Worm (Caenorhabditis elegans) whole organism, early embryonic: ENCODE results near the gene srdh-1.

Experiments
- B0310.2 ChIP-seq: sonication (generic microtip); optimal IDR thresholded peaks from 2 replicates; lab custom pipeline; 2016; ENCODE audit warnings: mild to moderate bottlenecking, missing genetic modification characterization, missing compliant biosample characterization
- F13C5.2 ChIP-seq: sonication (generic microtip); optimal IDR thresholded peaks from 2 replicates; lab custom pipeline; 2017; ENCODE audit warnings: mild to moderate bottlenecking, missing genetic modification characterization, inconsistent platforms, missing compliant biosample characterization
- aly-1 ChIP-seq: sonication (generic microtip); optimal IDR thresholded peaks from 2 replicates; lab custom pipeline; 2016; ENCODE audit warnings: missing genetic modification characterization, missing compliant biosample characterization
- ama-1 ChIP-seq: fragments of 150-350 bp; optimal IDR thresholded peaks from 2 replicates; lab custom pipeline; 2014
- ceh-13 ChIP-seq: fragments of 200-800 bp; sonication (Bioruptor generic); optimal IDR thresholded peaks from 2 replicates; lab custom pipeline; 2018; ENCODE audit warnings: mild to moderate bottlenecking, missing genetic modification characterization, missing compliant biosample characterization
- ceh-36 ChIP-seq: sonication (generic microtip); optimal IDR thresholded peaks from 2 replicates; lab custom pipeline; 2016; ENCODE audit warnings: missing genetic modification characterization, inconsistent platforms, missing compliant biosample characterization
- ets-7 ChIP-seq: sonication (generic microtip); optimal IDR thresholded peaks from 2 replicates; lab custom pipeline; 2016; ENCODE audit warnings: missing genotype, missing genetic modification characterization, missing compliant biosample characterization
- flt-1 ChIP-seq: fragments of 200-800 bp; sonication (Bioruptor generic); IDR thresholded peaks from 2 replicates; pipeline ENCODE4 v1.3.6; 2022; ENCODE audit warnings: missing genetic modification characterization, missing compliant biosample characterization
- hmbx-1 ChIP-seq: sonication (generic microtip); optimal IDR thresholded peaks from 2 replicates; lab custom pipeline; 2016; ENCODE audit warnings: mild to moderate bottlenecking, missing genetic modification characterization, missing compliant biosample characterization
- hmg-4 ChIP-seq: fragments of 200-800 bp; sonication (Bioruptor generic); optimal IDR thresholded peaks from 2 replicates; lab custom pipeline; 2018; ENCODE audit warnings: mild to moderate bottlenecking, missing genetic modification characterization, missing compliant biosample characterization
- hnd-1 ChIP-seq: sonication (generic microtip); optimal IDR thresholded peaks from 2 replicates; lab custom pipeline; 2016; ENCODE audit warnings: missing genetic modification characterization, missing compliant biosample characterization
- pes-1 ChIP-seq: fragments of 200-800 bp; sonication (Bioruptor generic); IDR thresholded peaks from 2 replicates; pipeline ENCODE4 v1.3.6; 2022; ENCODE audit warnings: missing genetic modification reagents, missing genetic modification characterization, missing compliant biosample characterization
- scrt-1 ChIP-seq: fragments of 200-800 bp; sonication (Bioruptor generic); IDR thresholded peaks from 2 replicates; pipeline ENCODE4 v1.3.6; 2022; ENCODE audit warnings: missing genetic modification characterization, missing compliant biosample characterization
- sea-1 ChIP-seq: fragments of 200-800 bp; sonication (Bioruptor generic); conservative IDR thresholded peaks from 2 replicates; pipeline ENCODE4 v1.3.6; 2022; ENCODE audit warnings: missing genetic modification characterization, missing compliant biosample characterization
- tbx-11 ChIP-seq: fragments of 200-800 bp; sonication (Bioruptor generic); IDR thresholded peaks from 2 replicates; pipeline ENCODE4 v1.3.6; 2022; ENCODE audit warnings: missing genetic modification characterization, missing compliant biosample characterization
- tbx-37 ChIP-seq: fragments of 200-800 bp; sonication (Bioruptor generic); conservative IDR thresholded peaks from 2 replicates; pipeline ENCODE4 v1.3.6; 2022; ENCODE audit warnings: missing genetic modification reagents, missing genetic modification characterization, missing compliant biosample characterization
- tra-4 ChIP-seq: sonication (generic microtip); optimal IDR thresholded peaks from 2 replicates; lab custom pipeline; 2017; ENCODE audit warnings: missing genetic modification characterization, missing compliant biosample characterization

srdh-1 gene

DNA sequence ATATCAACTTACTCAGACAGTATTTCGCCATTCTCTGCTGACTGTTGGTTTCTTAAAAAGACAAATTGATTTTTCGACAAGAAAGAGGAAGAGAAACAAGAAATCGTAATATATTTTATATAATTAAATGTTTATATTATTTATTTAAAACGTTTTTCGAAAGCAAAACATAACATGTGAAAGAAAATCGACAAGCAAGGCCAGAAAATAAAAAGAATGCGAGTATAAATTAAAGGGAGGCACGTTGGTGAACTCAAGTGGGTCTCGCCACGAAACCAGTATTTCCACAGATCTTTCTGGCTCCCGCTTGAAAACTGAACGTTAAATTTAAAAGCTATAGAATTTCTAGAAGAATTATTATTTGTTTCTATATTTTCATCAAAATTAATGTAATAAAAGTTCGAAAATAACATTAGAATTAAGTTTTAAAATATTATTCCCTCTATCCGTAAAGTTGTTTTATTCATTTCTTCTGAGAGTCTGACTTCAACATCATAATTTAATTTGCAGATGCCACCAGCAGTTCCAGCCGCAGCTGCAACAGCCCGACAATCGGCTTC is 18.8 kb downstream of the srdh-1 start, which contains the start of the genes nst-1 and cct-4:
TSS of gene nst-1 (minus strand) at position 51 of the 560 bp plus-strand sequence.
TSS of gene cct-4 (plus strand) at position 510 of the 560 bp plus-strand sequence.
- TF ChIP-seq tbx-11 (GFP tag; lab: Robert Waterston, UW), result no peak
- TF ChIP-seq scrt-1 (GFP tag; lab: Robert Waterston, UW), result no peak
- TF ChIP-seq pes-1 (GFP tag; lab: Robert Waterston, UW), result no peak

DNA sequence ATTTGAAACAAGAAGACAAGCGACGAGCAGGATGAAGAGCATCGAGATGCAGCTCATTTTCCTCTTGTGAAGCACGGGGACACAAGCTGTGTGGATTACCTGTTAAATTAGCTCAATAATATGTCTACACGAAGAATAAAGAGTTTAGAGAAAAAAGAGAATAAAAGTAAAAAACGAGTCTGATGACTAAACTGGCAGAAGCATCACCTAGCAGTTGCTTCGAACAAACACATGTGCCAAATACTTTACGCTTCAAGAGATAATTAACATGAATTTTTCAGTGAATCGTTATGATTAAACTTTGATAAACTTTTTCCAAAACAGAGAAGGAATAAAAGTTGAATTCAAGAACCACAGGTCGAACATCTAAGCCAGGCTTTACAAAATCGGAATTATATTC is 30.8 kb downstream of the srdh-1 start, which contains the start of gene nlp-55:
TSS of gene nlp-55 (minus strand) at position 101 of the 400 bp plus-strand sequence.
- no peak for TF ChIP-seq tra-4 (tag; lab: Kevin White, UChicago)
- TF ChIP-seq flt-1 (GFP tag; lab: Robert Waterston, UW), result no peak
- no peak for TF ChIP-seq F13C5.2 (tag; lab: Kevin White, UChicago)
- no peak for TF ChIP-seq tbx-37 (GFP tag; lab: Robert Waterston, UW)
- TF ChIP-seq hmbx-1 (tag; lab: Kevin White, UChicago), result no peak
- TF ChIP-seq ceh-36 (tag; lab: Kevin White, UChicago), result no peak
- TF ChIP-seq hmg-4 (GFP tag; lab: Kevin White, UChicago), result no peak

DNA sequence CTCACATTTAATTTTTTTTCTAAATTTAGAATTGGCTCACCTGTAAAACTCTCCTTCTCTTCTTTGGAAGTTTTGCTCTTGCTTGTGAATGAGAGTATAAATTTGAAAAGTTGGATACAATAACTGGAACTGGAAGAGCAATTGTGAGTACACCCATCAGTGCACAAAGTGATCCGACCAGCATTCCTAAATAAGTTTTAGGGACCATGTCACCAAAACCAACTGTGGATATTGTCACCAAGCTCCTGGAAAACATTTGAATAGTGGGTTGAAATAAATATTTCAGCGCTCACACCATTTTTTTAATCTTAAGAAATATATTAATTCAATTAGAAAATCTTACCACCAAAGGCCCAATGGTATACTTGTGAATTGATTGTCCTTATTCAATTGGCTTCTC is 43.9 kb downstream of the srdh-1 start:
- no peak for TF ChIP-seq tra-4 (tag; lab: Kevin White, UChicago)
- TF ChIP-seq flt-1 (GFP tag; lab: Robert Waterston, UW), result no peak
- TF ChIP-seq aly-1 (tag; lab: Kevin White, UChicago), result no peak
- TF ChIP-seq tbx-37 (GFP tag; lab: Robert Waterston, UW), result no peak
- no peak for TF ChIP-seq hmbx-1 (tag; lab: Kevin White, UChicago)
- no peak for TF ChIP-seq ceh-13 (GFP tag; lab: Kevin White, UChicago)
- TF ChIP-seq ama-1 (lab: Kevin White, UChicago), result no peak

DNA sequence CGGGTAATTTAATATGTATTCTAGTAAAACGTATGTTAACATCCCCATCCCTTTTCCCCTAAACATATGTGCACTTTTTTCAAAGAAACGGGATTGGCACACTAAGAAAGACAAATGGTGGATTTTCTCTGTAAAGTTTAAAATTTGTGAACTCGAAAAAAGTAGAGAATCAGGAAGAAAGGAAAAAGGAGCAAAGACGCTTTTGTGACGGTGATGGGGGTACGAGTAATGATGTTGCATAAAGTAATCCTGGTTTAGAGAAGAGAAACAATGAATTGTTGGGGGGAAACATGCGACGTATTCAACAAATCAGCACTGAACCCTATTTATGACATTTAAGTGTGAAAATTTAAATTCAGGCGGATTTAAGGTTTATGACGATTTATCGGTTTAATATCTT is 47.0 kb downstream of the srdh-1 start:
- TF ChIP-seq hnd-1 (tag; lab: Kevin White, UChicago) (no peak), hmbx-1 (tag; lab: Kevin White, UChicago) (no peak), hmg-4 (GFP tag; lab: Kevin White, UChicago) (no peak), sea-1 (GFP tag; lab: Robert Waterston, UW) (no peak), F13C5.2 (tag; lab: Kevin White, UChicago) (no peak), tbx-37 (GFP tag; lab: Robert Waterston, UW) (no peak), ets-7 (tag; lab: Kevin White, UChicago) (no peak), ceh-36 (tag; lab: Kevin White, UChicago) (no peak), B0310.2 (tag; lab: Kevin White, UChicago) (no peak), ama-1 (lab: Kevin White, UChicago) (no peak), scrt-1 (GFP tag; lab: Robert Waterston, UW) (no peak), tra-4 (tag; lab: Kevin White, UChicago) (no peak)

DNA sequence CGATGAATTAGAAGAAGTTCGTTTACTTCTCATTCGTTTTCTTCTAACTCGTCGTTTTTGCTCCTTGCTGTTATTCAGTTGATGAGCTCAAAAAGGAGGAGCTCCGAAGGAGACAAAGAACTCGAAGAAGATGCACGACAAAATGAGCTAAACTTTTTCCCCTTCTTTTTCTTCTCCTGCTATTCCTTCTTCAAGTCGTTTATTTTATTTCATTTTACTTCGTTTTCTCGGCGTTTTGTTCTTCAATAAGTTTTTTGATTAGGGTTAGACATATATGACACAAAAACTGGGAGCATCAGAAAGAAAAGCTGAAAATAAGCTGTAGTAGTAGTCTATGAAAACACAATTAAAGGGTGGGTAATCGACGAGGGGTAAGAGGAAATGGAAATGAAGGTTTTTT is 47.6 kb downstream of the srdh-1 start:
- TF ChIP-seq ceh-13 (GFP tag; lab: Kevin White, UChicago), result no peak
- no peak for TF ChIP-seq hmbx-1 (tag; lab: Kevin White, UChicago)

DNA sequence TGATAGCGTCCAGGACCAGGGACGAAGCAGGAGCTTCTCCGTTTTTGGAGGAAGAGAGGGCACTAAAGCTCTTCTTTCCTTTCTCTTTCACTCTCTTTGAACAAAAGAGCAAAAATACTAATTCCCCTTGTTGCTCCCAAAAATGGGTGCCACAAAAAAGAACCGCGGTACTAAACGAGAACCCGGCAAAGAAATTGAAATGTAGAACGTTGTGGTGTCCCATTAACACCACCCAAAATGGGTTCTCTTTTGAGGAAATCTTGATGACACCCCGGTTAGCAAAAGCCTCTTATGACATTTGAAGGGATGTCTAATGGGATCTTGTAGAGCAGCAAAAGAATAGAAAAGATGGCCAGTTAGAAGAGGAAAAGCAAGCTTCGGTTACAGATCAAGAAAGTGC is 50.3 kb downstream of the srdh-1 start:
- TF ChIP-seq tbx-37 (GFP tag; lab: Robert Waterston, UW), result no peak
- no peak for TF ChIP-seq F13C5.2 (tag; lab: Kevin White, UChicago)
- TF ChIP-seq ets-7 (tag; lab: Kevin White, UChicago), result no peak
- TF ChIP-seq hnd-1 (tag; lab: Kevin White, UChicago), result no peak
- TF ChIP-seq ama-1 (lab: Kevin White, UChicago), result no peak
- no peak for TF ChIP-seq flt-1 (GFP tag; lab: Robert Waterston, UW)
- TF ChIP-seq B0310.2 (tag; lab: Kevin White, UChicago), result no peak
- TF ChIP-seq ceh-13 (GFP tag; lab: Kevin White, UChicago), result no peak
- no peak for TF ChIP-seq tra-4 (tag; lab: Kevin White, UChicago)
- TF ChIP-seq hmbx-1 (tag; lab: Kevin White, UChicago), result no peak
- no peak for TF ChIP-seq aly-1 (tag; lab: Kevin White, UChicago)
- no peak for TF ChIP-seq ceh-36 (tag; lab: Kevin White, UChicago)
- no peak for TF ChIP-seq hmg-4 (GFP tag; lab: Kevin White, UChicago)
- TF ChIP-seq scrt-1 (GFP tag; lab: Robert Waterston, UW), result no peak
- TF ChIP-seq tbx-11 (GFP tag; lab: Robert Waterston, UW), result no peak
- no peak for TF ChIP-seq pes-1 (GFP tag; lab: Robert Waterston, UW)
- no peak for TF ChIP-seq sea-1 (GFP tag; lab: Robert Waterston, UW)

DNA sequence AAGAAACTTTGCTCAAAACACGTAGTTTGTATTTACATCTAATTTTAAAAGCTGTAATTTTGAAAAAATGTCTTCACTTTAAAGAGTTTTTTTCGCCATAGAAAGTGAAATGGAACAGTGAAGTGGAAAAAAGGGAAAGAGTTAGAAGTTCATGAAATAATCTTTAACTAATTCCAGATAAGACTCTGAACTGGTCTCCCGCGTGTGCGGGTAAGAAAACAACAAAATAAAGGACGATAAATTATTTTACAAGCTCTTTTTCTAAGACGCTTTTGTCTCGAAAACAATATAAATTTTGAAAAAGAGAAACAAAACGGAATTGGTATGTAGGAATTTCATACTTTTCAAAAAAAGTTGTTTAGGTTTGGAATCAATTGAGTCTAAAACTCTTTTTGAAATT is 52.2 kb downstream of the srdh-1 start:
- TF ChIP-seq ceh-36 (tag; lab: Kevin White, UChicago), result no peak
- no peak for TF ChIP-seq pes-1 (GFP tag; lab: Robert Waterston, UW)
- no peak for TF ChIP-seq tbx-11 (GFP tag; lab: Robert Waterston, UW)
- TF ChIP-seq flt-1 (GFP tag; lab: Robert Waterston, UW), result no peak
- TF ChIP-seq B0310.2 (tag; lab: Kevin White, UChicago), result no peak
- no peak for TF ChIP-seq ama-1 (lab: Kevin White, UChicago)
- no peak for TF ChIP-seq tbx-37 (GFP tag; lab: Robert Waterston, UW)
- TF ChIP-seq ceh-13 (GFP tag; lab: Kevin White, UChicago), result no peak
- no peak for TF ChIP-seq scrt-1 (GFP tag; lab: Robert Waterston, UW)
- TF ChIP-seq aly-1 (tag; lab: Kevin White, UChicago), result no peak
- no peak for TF ChIP-seq ets-7 (tag; lab: Kevin White, UChicago)
- TF ChIP-seq hmg-4 (GFP tag; lab: Kevin White, UChicago), result no peak
- no peak for TF ChIP-seq tra-4 (tag; lab: Kevin White, UChicago)
- no peak for TF ChIP-seq F13C5.2 (tag; lab: Kevin White, UChicago)
